Fruit fly (Drosophila melanogaster): Measurements from ENCODE around the gene Traf6.

Gene Traf6

DNA sequence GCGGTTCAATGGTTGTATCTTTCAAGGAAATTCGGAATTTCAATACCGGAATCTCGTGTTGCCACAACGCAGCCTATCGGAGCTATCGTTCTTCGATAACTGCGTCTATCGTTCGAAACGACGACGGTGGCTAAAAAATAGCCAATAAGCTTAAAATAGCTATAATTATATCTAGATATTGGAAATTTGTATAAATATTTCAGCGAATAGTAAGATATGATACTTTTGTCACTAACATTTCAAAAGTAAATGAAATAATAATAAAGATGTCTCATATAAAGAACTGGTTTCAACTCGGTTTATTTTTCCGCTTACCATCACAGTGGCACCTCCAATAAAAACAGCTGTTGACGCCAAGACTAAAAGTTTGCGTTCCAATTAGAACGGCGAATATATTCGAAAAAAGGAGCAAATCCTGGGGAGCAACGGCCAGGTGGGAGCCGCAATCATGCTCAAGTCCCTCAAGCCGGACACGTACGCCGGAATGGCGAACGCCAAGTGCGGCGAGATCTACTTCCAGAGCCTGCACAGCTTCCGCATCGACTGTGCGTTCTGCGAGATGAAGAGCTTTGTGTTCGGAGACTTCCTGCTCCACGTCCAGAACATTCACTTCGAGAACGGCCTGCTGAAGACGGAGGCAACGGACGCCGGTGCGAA lies 11.6 kb downstream of the Traf6 start, which contains the start of the genes alpha-PheRS and CG2129 (continued):
- TF ChIP-seq Hey (tag; optimal IDR thresholded peaks at IDR 0.05) (no peak), Dref (GFP tag; IDR thresholded peaks at IDR 0.05) (peak; percentile 68), MBD-R2 (GFP tag; IDR thresholded peaks at IDR 0.05) (peak; percentile 76; the same call in 1 of the 2 replicates), CG10209 (GFP tag; optimal IDR thresholded peaks at IDR 0.05) (no peak), CG12299 (tag; optimal IDR thresholded peaks at IDR 0.05) (peak; percentile 27), Fer3 (tag; optimal IDR thresholded peaks at IDR 0.05) (peak; percentile 43), Ada2b (GFP tag; IDR thresholded peaks at IDR 0.05) (0 out of 2 replicates have a peak, but pooled peaks have one; percentile 34), CG30020 (tag; optimal IDR thresholded peaks at IDR 0.05) (peak; percentile 15), Max (GFP tag; optimal IDR thresholded peaks at IDR 0.05) (peak; percentile 37), CG34376 (GFP tag; optimal IDR thresholded peaks at IDR 0.05) (peak; percentile 52), Xbp1 (GFP tag; optimal IDR thresholded peaks at IDR 0.05) (peak; percentile 18), Dll (GFP tag; IDR thresholded peaks at IDR 0.05; ENCODE audit: partially characterized antibody) (peak; percentile 62; the same call in 2 of the 4 replicates), BtbVII (GFP tag; optimal IDR thresholded peaks at IDR 0.05) (no peak), NfI (GFP tag; optimal IDR thresholded peaks at IDR 0.05) (peak; percentile 18), nmo (GFP tag; optimal IDR thresholded peaks at IDR 0.05) (peak; percentile 38), PHDP (tag; optimal IDR thresholded peaks at IDR 0.05) (peak; percentile 28), lola (GFP tag; optimal IDR thresholded peaks at IDR 0.05) (peak in 1 of 3 experiments; percentile 33), CG17186 (GFP tag; optimal IDR thresholded peaks at IDR 0.05) (peak; percentile 38), jumu (GFP tag; optimal IDR thresholded peaks at IDR 0.05) (no peak), CG34224 (GFP tag; IDR thresholded peaks at IDR 0.05; ENCODE audit: partially characterized antibody) (peak; percentile 32; the same call in 1 of the 3 replicates), insv (GFP tag; optimal IDR thresholded peaks at IDR 0.05) (peak in 1 of 2 experiments; percentile 87), HmgZ (tag; optimal IDR thresholded peaks at IDR 0.05) (peak; percentile 70), grau (tag; optimal IDR thresholded peaks at IDR 0.05) (peak; percentile 51), Sry-δ (GFP tag; optimal IDR thresholded peaks at IDR 0.05) (peak; percentile 10), CG8388 (GFP tag; optimal IDR thresholded peaks at IDR 0.05) (peak; percentile 9), ftz-f1 (GFP tag; optimal IDR thresholded peaks at IDR 0.05) (no peak), Nf-YC (tag; optimal IDR thresholded peaks at IDR 0.05) (peak; percentile 48), CG33213 (GFP tag; optimal IDR thresholded peaks at IDR 0.05) (no peak), dmrt11E (tag; optimal IDR thresholded peaks at IDR 0.05) (peak; percentile 15), aop (GFP tag; IDR thresholded peaks at IDR 0.05) (no peak), Eip74EF (GFP tag; optimal IDR thresholded peaks at IDR 0.05) (peak in 1 of 2 experiments; percentile 15), stwl (tag; optimal IDR thresholded peaks at IDR 0.05) (peak; percentile 25), onecut (GFP tag; IDR thresholded peaks at IDR 0.05) (peak; percentile 21; the same call in 1 of the 2 replicates), trem (tag; optimal IDR thresholded peaks at IDR 0.05) (peak; percentile 55), Hsf (GFP tag; optimal IDR thresholded peaks at IDR 0.05) (no peak), CG13424 (tag; optimal IDR thresholded peaks at IDR 0.05) (peak; percentile 60), CG17359 (tag; optimal IDR thresholded peaks at IDR 0.05) (no peak), CG2116 (GFP tag; optimal IDR thresholded peaks at IDR 0.05) (peak; percentile 60), CG13775 (GFP tag; optimal IDR thresholded peaks at IDR 0.05) (peak; percentile 17), CG1603 (tag; optimal IDR thresholded peaks at IDR 0.05) (peak; percentile 11), sug (tag; optimal IDR thresholded peaks at IDR 0.05) (peak; percentile 48), trh (GFP tag; optimal IDR thresholded peaks at IDR 0.05) (no peak), Bgb (GFP tag; IDR thresholded peaks at IDR 0.05; ENCODE audit: partially characterized antibody) (0 out of 2 replicates have a peak, but pooled peaks have one; percentile 18), CG15601 (tag; optimal IDR thresholded peaks at IDR 0.05) (peak; percentile 9), nerfin-1 (tag; optimal IDR thresholded peaks at IDR 0.05) (peak; percentile 8), HLH54F (GFP tag; optimal IDR thresholded peaks at IDR 0.05) (peak; percentile 6), E2f2 (GFP tag; IDR thresholded peaks at IDR 0.05) (peak; percentile 24; the same call in 1 of the 2 replicates)

All from whole organism, embryonic.